Worm (Caenorhabditis elegans): Measurements from ENCODE around the gene F53H1.3.
A peak's percentile ranks its signal among the peaks of the same experiment; 100 is the strongest.
"Not testable (repeated sequence)": the region's sequence is repeated elsewhere in the genome, so short reads cannot be mapped to it uniquely, and the experiment has no call there.

Gene F53H1.3

DNA sequence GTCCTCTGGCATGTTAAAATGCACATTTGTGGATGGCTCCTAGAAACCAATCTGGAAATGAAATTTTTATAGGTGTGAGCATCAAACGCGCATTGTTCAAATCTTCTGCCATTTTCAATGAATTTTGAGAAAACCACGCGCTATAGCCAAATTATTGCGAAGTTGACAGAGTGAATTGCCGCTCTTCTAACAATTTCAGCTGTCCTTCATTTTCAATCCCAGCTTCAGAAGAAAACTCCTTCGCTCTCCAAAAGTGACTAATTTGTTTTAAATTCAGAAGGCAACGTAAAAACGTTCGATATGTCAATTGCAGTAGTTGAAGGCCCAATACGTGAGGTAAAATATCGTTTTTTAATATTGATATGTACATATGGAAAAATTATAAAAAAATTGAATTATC lies 14.4 kb downstream of the F53H1.3 start, which contains the start of gene F58F6.5:
Gene F58F6.5 (plus strand): TSS at position 301 of the 400 bp plus-strand sequence.
- not testable (repeated sequence) for TF ChIP-seq tra-4, ets-7, hmbx-1 (tag; optimal IDR thresholded peaks at IDR 0.05)

DNA sequence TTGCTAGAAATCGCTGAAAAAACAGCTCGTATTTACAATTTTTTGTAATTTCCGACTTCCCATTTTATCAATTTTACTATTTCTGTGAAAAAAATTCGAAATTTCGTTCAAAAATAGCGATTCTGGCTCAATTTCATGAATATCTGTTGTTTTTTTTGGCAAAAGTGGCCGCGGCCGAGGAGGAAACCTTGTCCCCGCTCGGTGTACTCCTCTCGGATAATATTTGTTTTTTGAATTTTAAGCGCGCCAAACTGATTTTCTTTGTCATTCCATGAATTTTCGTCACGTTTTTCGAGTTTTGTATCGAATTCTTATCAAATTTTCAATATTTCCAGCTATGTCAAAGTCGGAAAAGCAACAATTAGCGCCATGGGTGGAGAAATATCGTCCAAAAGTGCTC lies 18.0 kb downstream of the F53H1.3 start, which contains the start of gene rfc-2:
Gene rfc-2 (plus strand): TSS at position 334 of the 400 bp plus-strand sequence.
- no peak for TF ChIP-seq B0310.2 (tag; optimal IDR thresholded peaks at IDR 0.05)
- TF ChIP-seq aly-1 (tag; optimal IDR thresholded peaks at IDR 0.05) = no peak
- no peak for TF ChIP-seq ama-1 (optimal IDR thresholded peaks at IDR 0.05)
- no peak for TF ChIP-seq scrt-1 (GFP tag; IDR thresholded peaks at IDR 0.05)
- no peak for TF ChIP-seq ets-7 (tag; optimal IDR thresholded peaks at IDR 0.05)
- no peak for TF ChIP-seq tbx-37 (GFP tag; conservative IDR thresholded peaks at IDR 0.05)

DNA sequence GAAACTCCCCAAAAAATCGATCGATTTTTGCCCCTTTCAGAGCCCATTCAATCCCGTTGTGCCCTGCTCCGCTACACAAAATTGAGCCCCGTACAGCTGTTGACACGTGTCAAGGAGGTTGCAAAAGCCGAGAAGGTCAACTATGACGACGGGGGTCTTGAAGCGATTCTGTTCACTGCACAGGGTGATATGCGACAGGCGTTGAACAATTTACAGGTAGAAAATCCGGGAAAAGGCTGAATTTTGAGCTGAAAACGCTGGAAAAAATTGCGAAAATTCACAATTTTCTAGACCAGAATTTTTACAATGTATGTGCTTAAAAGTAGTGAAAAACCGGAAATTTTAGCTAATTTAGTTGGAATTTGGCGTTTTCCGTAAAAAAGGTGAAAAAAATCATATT lies 20.4 kb downstream of the F53H1.3 start:
- no peak for TF ChIP-seq tra-4 (tag; optimal IDR thresholded peaks at IDR 0.05)

DNA sequence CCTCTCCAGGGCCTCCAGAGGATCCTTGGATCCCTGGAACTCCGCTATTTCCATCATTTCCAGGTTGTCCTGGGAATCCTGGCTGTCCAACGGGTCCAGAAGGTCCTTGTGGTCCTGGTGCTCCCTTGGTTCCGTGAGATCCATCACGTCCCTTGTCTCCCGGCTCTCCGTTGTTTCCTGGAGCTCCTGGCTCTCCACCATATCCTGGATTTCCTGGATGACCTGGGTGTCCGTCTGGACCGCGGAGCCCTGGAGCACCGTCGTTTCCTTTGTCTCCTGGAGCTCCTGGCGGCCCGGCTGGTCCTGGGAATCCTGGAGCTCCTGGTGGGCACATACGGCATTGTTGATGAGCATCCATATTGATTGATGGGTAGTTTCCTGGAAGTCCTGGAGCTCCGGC lies 24.8 kb downstream of the F53H1.3 start:
- no peak for TF ChIP-seq hnd-1 (tag; optimal IDR thresholded peaks at IDR 0.05)
- TF ChIP-seq hmbx-1 (tag; optimal IDR thresholded peaks at IDR 0.05) = no peak
- no peak for TF ChIP-seq ama-1 (optimal IDR thresholded peaks at IDR 0.05)
- no peak for TF ChIP-seq pes-1 (GFP tag; IDR thresholded peaks at IDR 0.05)
- no peak for TF ChIP-seq aly-1 (tag; optimal IDR thresholded peaks at IDR 0.05)
- no peak for TF ChIP-seq B0310.2 (tag; optimal IDR thresholded peaks at IDR 0.05)

DNA sequence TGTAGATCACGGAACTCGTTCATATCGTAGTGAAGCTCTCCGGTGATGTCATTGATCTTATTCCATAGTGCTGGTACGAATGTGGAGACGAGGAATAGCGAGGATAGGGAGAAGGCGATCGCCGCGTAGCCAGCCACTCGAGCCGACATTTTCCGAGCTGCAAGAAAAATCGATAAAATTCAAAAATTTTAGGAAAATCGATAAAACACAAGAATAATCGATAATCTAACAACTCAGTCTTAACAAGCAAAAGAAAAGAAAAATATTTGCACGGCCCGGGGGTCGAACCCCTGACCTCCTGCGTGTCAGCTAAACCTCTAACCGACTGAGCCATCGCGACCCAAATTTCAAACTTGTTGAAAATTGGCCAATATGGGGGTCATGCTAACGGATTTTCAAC lies 26.2 kb downstream of the F53H1.3 start, which contains the start of gene col-104:
Gene col-104 (minus strand): TSS at position 159 of the 400 bp plus-strand sequence.
- TF ChIP-seq pes-1 (GFP tag; IDR thresholded peaks at IDR 0.05) (no peak), hmg-4 (GFP tag; optimal IDR thresholded peaks at IDR 0.05) (no peak), tbx-11 (GFP tag; IDR thresholded peaks at IDR 0.05) (no peak), aly-1 (tag; optimal IDR thresholded peaks at IDR 0.05) (no peak)

DNA sequence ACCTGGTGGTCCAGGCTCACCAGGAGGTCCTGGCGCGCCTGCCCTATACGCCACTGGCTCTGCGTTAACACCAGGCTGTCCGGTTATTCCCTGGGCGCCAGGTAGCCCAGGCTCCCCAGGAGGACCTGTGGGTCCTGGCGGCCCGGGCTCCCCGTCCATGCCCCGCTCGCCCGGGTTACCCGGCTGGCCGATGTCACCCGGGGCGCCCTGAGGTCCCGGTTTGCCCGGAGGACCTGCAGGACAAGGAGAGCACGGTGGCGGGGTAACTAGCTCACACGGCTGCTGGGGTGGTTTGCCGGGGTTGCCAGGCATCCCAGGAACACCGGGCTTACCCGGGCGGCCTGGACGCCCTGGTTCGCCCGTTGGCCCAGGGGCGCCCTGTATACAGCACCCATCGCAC lies 29.1 kb downstream of the F53H1.3 start:
- TF ChIP-seq pes-1 (GFP tag; IDR thresholded peaks at IDR 0.05) (0 out of 2 replicates have a peak, but pooled peaks have one; percentile 40), sea-1 (GFP tag; conservative IDR thresholded peaks at IDR 0.05) (no peak), ceh-13 (GFP tag; optimal IDR thresholded peaks at IDR 0.05) (no peak), hmg-4 (GFP tag; optimal IDR thresholded peaks at IDR 0.05) (no peak), hmbx-1 (tag; optimal IDR thresholded peaks at IDR 0.05) (no peak), aly-1 (tag; optimal IDR thresholded peaks at IDR 0.05) (peak; percentile 17)

DNA sequence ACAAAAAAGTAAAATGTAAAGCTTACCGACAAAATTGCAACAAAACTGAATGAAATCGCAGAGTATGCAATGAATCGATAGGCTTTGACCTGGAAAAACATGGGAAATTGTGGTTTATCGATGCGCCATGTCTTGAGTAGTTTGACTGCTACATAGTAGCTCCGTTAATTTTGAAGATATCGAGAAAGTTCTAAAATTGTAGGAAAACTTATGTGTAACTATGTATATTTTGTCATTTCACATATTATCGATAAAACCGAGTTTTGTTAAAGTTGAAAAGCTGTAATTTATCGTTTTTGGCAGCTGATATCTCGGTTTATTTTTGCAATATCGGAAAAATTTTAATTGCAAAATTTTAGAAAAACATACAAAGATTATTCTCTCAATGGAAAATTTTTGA lies 30.2 kb downstream of the F53H1.3 start, which contains the start of gene col-105:
Gene col-105 (minus strand): TSS at position 101 of the 400 bp plus-strand sequence.
- TF ChIP-seq hmbx-1 (tag; optimal IDR thresholded peaks at IDR 0.05) (no peak), tbx-11 (GFP tag; IDR thresholded peaks at IDR 0.05) (no peak), tbx-37 (GFP tag; conservative IDR thresholded peaks at IDR 0.05) (no peak), sea-1 (GFP tag; conservative IDR thresholded peaks at IDR 0.05) (no peak), F13C5.2 (tag; optimal IDR thresholded peaks at IDR 0.05) (no peak), flt-1 (GFP tag; IDR thresholded peaks at IDR 0.05) (no peak), ceh-13 (GFP tag; optimal IDR thresholded peaks at IDR 0.05) (no peak), pes-1 (GFP tag; IDR thresholded peaks at IDR 0.05) (no peak), hnd-1 (tag; optimal IDR thresholded peaks at IDR 0.05) (no peak), hmg-4 (GFP tag; optimal IDR thresholded peaks at IDR 0.05) (no peak), aly-1 (tag; optimal IDR thresholded peaks at IDR 0.05) (no peak), scrt-1 (GFP tag; IDR thresholded peaks at IDR 0.05) (no peak), B0310.2 (tag; optimal IDR thresholded peaks at IDR 0.05) (no peak), ama-1 (optimal IDR thresholded peaks at IDR 0.05) (no peak), ceh-36 (tag; optimal IDR thresholded peaks at IDR 0.05) (no peak), tra-4 (tag; optimal IDR thresholded peaks at IDR 0.05) (no peak), ets-7 (tag; optimal IDR thresholded peaks at IDR 0.05) (no peak)

DNA sequence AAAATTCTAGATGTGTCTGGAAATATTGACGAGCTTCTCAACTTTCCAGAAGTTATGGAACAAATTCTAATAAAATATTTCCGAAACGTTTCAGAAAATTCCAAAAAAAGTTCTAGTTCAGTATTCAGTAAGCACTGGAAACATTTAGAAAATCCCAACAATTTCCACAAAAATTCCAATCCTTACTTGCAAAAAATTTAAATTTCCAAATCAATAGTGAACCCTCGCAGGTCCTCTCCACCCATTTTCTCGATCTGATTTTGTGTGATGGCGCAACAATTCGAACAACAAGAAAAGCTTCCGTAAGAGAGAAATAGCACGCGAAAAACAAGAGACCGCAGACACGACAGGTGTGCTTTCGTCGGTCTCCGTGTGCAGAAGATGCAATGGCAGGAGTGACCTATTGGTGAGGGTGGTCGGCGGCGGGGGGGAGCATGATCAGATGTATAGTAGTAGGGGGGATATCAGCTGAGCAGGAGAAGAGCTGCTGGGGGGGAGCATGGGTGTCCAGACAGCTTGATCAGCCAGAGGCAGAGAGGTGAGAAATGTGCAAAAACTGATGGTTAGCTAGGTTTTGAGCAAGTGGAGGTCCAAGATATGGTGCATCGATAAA lies 32.8 kb downstream of the F53H1.3 start:
- TF ChIP-seq hmg-4 (GFP tag; optimal IDR thresholded peaks at IDR 0.05) = peak; percentile 52
- TF ChIP-seq sea-1 (GFP tag; conservative IDR thresholded peaks at IDR 0.05) = no peak

DNA sequence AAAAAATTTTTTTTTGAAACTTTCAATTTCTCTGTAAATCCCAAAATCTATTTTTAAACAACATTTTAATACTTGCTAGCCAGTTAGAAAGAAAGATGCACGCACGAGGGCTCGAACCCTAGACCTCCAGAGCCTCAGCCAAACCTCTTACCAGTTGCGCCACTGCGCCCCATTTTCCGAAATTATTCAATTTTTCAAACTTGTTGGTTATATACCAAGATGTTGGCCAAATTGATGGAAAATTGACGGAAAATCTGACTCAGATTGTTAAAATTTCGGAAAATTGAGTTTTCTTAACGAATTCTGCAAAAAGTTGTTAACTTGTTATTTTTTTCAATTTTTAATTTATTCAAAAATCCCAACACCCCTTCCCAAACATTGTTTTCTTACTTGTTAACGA lies 36.8 kb downstream of the F53H1.3 start:
- no peak for TF ChIP-seq F13C5.2 (tag; optimal IDR thresholded peaks at IDR 0.05)
- no peak for TF ChIP-seq hmbx-1 (tag; optimal IDR thresholded peaks at IDR 0.05)
- TF ChIP-seq tbx-37 (GFP tag; conservative IDR thresholded peaks at IDR 0.05) = no peak
- TF ChIP-seq ets-7 (tag; optimal IDR thresholded peaks at IDR 0.05) = no peak
- TF ChIP-seq ama-1 (optimal IDR thresholded peaks at IDR 0.05) = no peak
- no peak for TF ChIP-seq hmg-4 (GFP tag; optimal IDR thresholded peaks at IDR 0.05)
- no peak for TF ChIP-seq scrt-1 (GFP tag; IDR thresholded peaks at IDR 0.05)
- TF ChIP-seq aly-1 (tag; optimal IDR thresholded peaks at IDR 0.05) = no peak
- no peak for TF ChIP-seq flt-1 (GFP tag; IDR thresholded peaks at IDR 0.05)
- no peak for TF ChIP-seq B0310.2 (tag; optimal IDR thresholded peaks at IDR 0.05)
- TF ChIP-seq hnd-1 (tag; optimal IDR thresholded peaks at IDR 0.05) = no peak
- TF ChIP-seq pes-1 (GFP tag; IDR thresholded peaks at IDR 0.05) = no peak
- TF ChIP-seq tbx-11 (GFP tag; IDR thresholded peaks at IDR 0.05) = no peak
- TF ChIP-seq sea-1 (GFP tag; conservative IDR thresholded peaks at IDR 0.05) = no peak
- no peak for TF ChIP-seq ceh-36 (tag; optimal IDR thresholded peaks at IDR 0.05)
- no peak for TF ChIP-seq ceh-13 (GFP tag; optimal IDR thresholded peaks at IDR 0.05)
- no peak for TF ChIP-seq tra-4 (tag; optimal IDR thresholded peaks at IDR 0.05)
